Worm (Caenorhabditis elegans) whole organism, midembryonic: ENCODE measurements around the gene F35F10.6.

Source experiments
- flt-1 ChIP-seq: fragments of 200-800 bp; sonication (Bioruptor generic); IDR thresholded peaks from 2 replicates; pipeline ENCODE4 v1.3.6; 2022; ENCODE audit warnings: missing genetic modification characterization, missing compliant biosample characterization
- ztf-23 ChIP-seq: fragments of 200-800 bp; sonication (Bioruptor generic); IDR thresholded peaks from 2 replicates; pipeline ENCODE4 v1.3.6; 2022; ENCODE audit warnings: missing genetic modification reagents, missing genetic modification characterization, missing compliant biosample characterization

DNA sequence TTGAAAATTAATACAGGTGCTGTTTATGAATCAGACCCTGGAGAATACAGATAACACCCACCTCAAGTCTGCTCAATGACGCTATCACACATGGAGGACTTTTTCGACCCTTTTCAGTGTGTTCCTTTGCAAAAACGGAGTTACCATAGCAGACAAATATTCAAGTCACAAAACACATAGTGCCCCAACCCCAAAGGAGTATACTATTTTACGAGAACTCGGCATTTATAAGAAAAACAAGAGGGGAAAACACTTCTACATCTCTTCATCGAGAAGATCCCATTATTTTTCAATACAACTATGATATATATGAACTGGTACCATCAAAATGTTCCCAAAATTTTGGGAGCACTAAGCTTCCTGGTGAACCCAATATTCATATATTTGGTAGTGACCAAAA lies 44.5 kb downstream of the F35F10.6 start, which contains the start of gene srj-7:
- no peak for TF ChIP-seq ztf-23
- TF ChIP-seq flt-1 (GFP tag; lab: Robert Waterston, UW), result no peak
